Worm (Caenorhabditis elegans): ENCODE measurements around the gene vha-9.

DNA sequence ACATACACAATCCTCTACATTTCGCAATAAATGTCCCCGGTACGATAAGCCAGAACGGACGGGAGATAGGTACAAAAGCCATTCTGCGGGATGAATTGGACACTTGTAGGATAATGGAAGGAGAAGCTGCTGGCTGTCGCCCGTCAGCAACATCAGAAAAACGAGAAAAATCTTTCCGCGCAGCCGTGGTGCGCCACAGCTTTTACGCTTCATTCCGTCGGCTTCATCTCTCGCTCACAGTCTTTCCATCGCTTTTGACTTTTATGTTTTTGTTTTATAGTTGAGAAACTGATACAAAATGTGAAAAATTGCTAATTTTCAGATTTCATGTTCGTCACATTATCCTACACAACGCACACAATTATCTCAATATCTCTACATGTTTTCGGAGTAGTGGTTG, 42.6 kb upstream of the vha-9 start, which contains the start of gene C07E3.10:
- TF ChIP-seq lin-39 (tag; optimal IDR thresholded peaks at IDR 0.05) (no peak), ztf-11 (tag; optimal IDR thresholded peaks at IDR 0.05) (no peak), skn-1 (tag; optimal IDR thresholded peaks at IDR 0.05) (no peak), nhr-77 (tag; optimal IDR thresholded peaks at IDR 0.05) (no peak), ama-1 (optimal IDR thresholded peaks at IDR 0.05) (no peak), ceh-82 (tag; optimal IDR thresholded peaks at IDR 0.05) (no peak), nhr-12 (tag; optimal IDR thresholded peaks at IDR 0.05) (no peak), nhr-25 (tag; optimal IDR thresholded peaks at IDR 0.05) (no peak)

Data from whole organism, L2 larva.